Fruit fly (Drosophila melanogaster) whole organism, embryonic: ENCODE measurements around the gene cl.

ENCODE experiments used
- BEAF-32 ChIP-seq: fragments of 200-800 bp; sonication (Bioruptor generic); optimal IDR thresholded peaks from 3 replicates; lab custom pipeline; 2017; ENCODE audit warnings: missing biosample characterization, missing genetic modification characterization, mild to moderate bottlenecking, moderate library complexity, missing genetic modification reagents
- Bdp1 ChIP-seq: fragments of 200-800 bp; sonication (Bioruptor generic); optimal IDR thresholded peaks from 3 replicates; lab custom pipeline; 2016; ENCODE audit warnings: missing biosample characterization, missing genetic modification characterization
- Bteb2 ChIP-seq: fragments of 200-800 bp; sonication (Bioruptor generic); optimal IDR thresholded peaks from 2 replicates; lab custom pipeline; 2016; ENCODE audit warnings: missing biosample characterization, missing genetic modification characterization
- CG10209 ChIP-seq: fragments of 200-800 bp; sonication (Bioruptor generic); optimal IDR thresholded peaks from 3 replicates; lab custom pipeline; 2017; ENCODE audit warnings: missing biosample characterization, mild to moderate bottlenecking, missing genetic modification characterization, missing genetic modification reagents
- CG12744 ChIP-seq: fragments of 200-800 bp; sonication (Bioruptor generic); optimal IDR thresholded peaks from 2 replicates; lab custom pipeline; 2016; ENCODE audit warnings: missing biosample characterization, missing genetic modification characterization
- CG13287 ChIP-seq: fragments of 200-800 bp; sonication (Bioruptor generic); IDR thresholded peaks from 2 replicates; pipeline ENCODE4 v1.3.6; 2022; ENCODE audit warnings: missing biosample characterization, missing genetic modification characterization; ENCODE audit not compliant: partially characterized antibody
- CG14014 ChIP-seq: fragments of 200-800 bp; sonication (Bioruptor generic); IDR thresholded peaks from 2 replicates; pipeline ENCODE4 v1.3.6; 2022; ENCODE audit warnings: missing biosample characterization, missing genetic modification characterization
- CG14050 ChIP-seq: fragments of 200-800 bp; sonication (Bioruptor generic); IDR thresholded peaks from 3 replicates; pipeline ENCODE4 v1.3.6; 2022; ENCODE audit warnings: missing biosample characterization, missing genetic modification characterization
- CG14965 ChIP-seq: fragments of 200-800 bp; sonication (Bioruptor generic); optimal IDR thresholded peaks from 2 replicates; lab custom pipeline; 2016; ENCODE audit warnings: missing biosample characterization, missing genetic modification characterization, borderline replicate concordance
- CG1529 ChIP-seq: fragments of 200-800 bp; sonication (Bioruptor generic); optimal IDR thresholded peaks from 3 replicates; lab custom pipeline; 2018; ENCODE audit warnings: missing biosample characterization, missing genetic modification characterization
- CG15514 ChIP-seq: fragments of 200-800 bp; sonication (Bioruptor generic); optimal IDR thresholded peaks from 3 replicates; lab custom pipeline; 2017; ENCODE audit warnings: missing biosample characterization, missing genetic modification characterization, mild to moderate bottlenecking, moderate library complexity, missing genetic modification reagents
- CG17186 ChIP-seq: fragments of 200-800 bp; sonication (Bioruptor generic); optimal IDR thresholded peaks from 3 replicates; lab custom pipeline; 2017; ENCODE audit warnings: missing biosample characterization, missing genetic modification reagents, missing genetic modification characterization
- CG17385 ChIP-seq: fragments of 200-800 bp; sonication (Bioruptor generic); optimal IDR thresholded peaks from 3 replicates; lab custom pipeline; 2018; ENCODE audit warnings: missing biosample characterization, mild to moderate bottlenecking, missing genetic modification characterization
- CG17568 ChIP-seq: fragments of 200-800 bp; sonication (Bioruptor generic); optimal IDR thresholded peaks from 2 replicates; lab custom pipeline; 2018; ENCODE audit warnings: missing biosample characterization, mild to moderate bottlenecking, missing genetic modification characterization, moderate library complexity
- CG2116 ChIP-seq: fragments of 200-800 bp; sonication (Bioruptor generic); optimal IDR thresholded peaks from 3 replicates; lab custom pipeline; 2018; ENCODE audit warnings: missing biosample characterization, mild to moderate bottlenecking, missing genetic modification characterization
- CG32532 ChIP-seq: fragments of 200-800 bp; sonication (Bioruptor generic); IDR thresholded peaks from 2 replicates; pipeline ENCODE4 v1.3.6; 2022; ENCODE audit warnings: missing biosample characterization, missing genetic modification characterization
- CG34376 ChIP-seq: fragments of 200-800 bp; sonication (Bioruptor generic); optimal IDR thresholded peaks from 2 replicates; lab custom pipeline; 2018; ENCODE audit warnings: missing biosample characterization, mild to moderate bottlenecking, missing genetic modification characterization
- CG3847 ChIP-seq: fragments of 200-800 bp; sonication (Bioruptor generic); IDR thresholded peaks from 2 replicates; pipeline ENCODE4 v1.3.6; 2022; ENCODE audit warnings: missing biosample characterization, missing genetic modification characterization
- CG4404 ChIP-seq: fragments of 200-800 bp; sonication (Bioruptor generic); IDR thresholded peaks from 2 replicates; pipeline ENCODE4 v1.3.6; 2022; ENCODE audit warnings: missing biosample characterization, missing genetic modification characterization
- CG6813 ChIP-seq: fragments of 200-800 bp; sonication (Bioruptor generic); optimal IDR thresholded peaks from 2 replicates; lab custom pipeline; 2017; ENCODE audit warnings: missing biosample characterization, missing genetic modification characterization, mild to moderate bottlenecking, moderate library complexity, missing genetic modification reagents
- CG7839 ChIP-seq: fragments of 200-800 bp; sonication (Bioruptor generic); optimal IDR thresholded peaks from 3 replicates; lab custom pipeline; 2018; ENCODE audit warnings: missing biosample characterization, mild to moderate bottlenecking, missing genetic modification characterization, moderate library complexity
- CG7928 ChIP-seq: fragments of 200-800 bp; sonication (Bioruptor generic); optimal IDR thresholded peaks from 2 replicates; lab custom pipeline; 2017; ENCODE audit warnings: missing biosample characterization, mild to moderate bottlenecking, missing genetic modification characterization
- CG7987 ChIP-seq: fragments of 200-800 bp; sonication (Bioruptor generic); optimal IDR thresholded peaks from 2 replicates; lab custom pipeline; 2018; ENCODE audit warnings: missing biosample characterization, mild to moderate bottlenecking, missing genetic modification characterization, moderate library complexity
- CG8281 ChIP-seq: fragments of 200-800 bp; sonication (Bioruptor generic); optimal IDR thresholded peaks from 2 replicates; lab custom pipeline; 2018; ENCODE audit warnings: missing biosample characterization, mild to moderate bottlenecking, missing genetic modification characterization, moderate library complexity
- CG8765 ChIP-seq: fragments of 200-800 bp; sonication (Bioruptor generic); IDR thresholded peaks from 2 replicates; pipeline ENCODE4 v1.3.6; 2022; ENCODE audit warnings: missing biosample characterization, missing genetic modification characterization
- CG9932 ChIP-seq: fragments of 200-800 bp; sonication (Bioruptor generic); IDR thresholded peaks from 2 replicates; pipeline ENCODE4 v1.3.6; 2022; ENCODE audit warnings: missing biosample characterization, missing genetic modification characterization
- Dip3 ChIP-seq: fragments of 200-800 bp; sonication (Bioruptor generic); optimal IDR thresholded peaks from 3 replicates; lab custom pipeline; 2016; ENCODE audit warnings: missing biosample characterization, missing genetic modification characterization
- Dref ChIP-seq: fragments of 200-800 bp; sonication (Bioruptor generic); IDR thresholded peaks from 2 replicates; pipeline ENCODE4 v1.3.6; 2022; ENCODE audit warnings: missing biosample characterization, missing genetic modification characterization
- Drgx ChIP-seq: fragments of 200-800 bp; sonication (Bioruptor generic); IDR thresholded peaks from 2 replicates; pipeline ENCODE4 v1.3.6; 2022; ENCODE audit warnings: missing biosample characterization, missing genetic modification characterization
- H2.0 ChIP-seq: fragments of 200-800 bp; sonication (Bioruptor generic); IDR thresholded peaks from 2 replicates; pipeline ENCODE4 v1.3.6; 2022; ENCODE audit warnings: missing biosample characterization, missing genetic modification characterization
- Mad ChIP-seq: fragments of 200-800 bp; sonication (Bioruptor generic); optimal IDR thresholded peaks from 2 replicates; lab custom pipeline; 2016; ENCODE audit warnings: missing biosample characterization, missing genetic modification characterization
- Max ChIP-seq: fragments of 200-800 bp; sonication (Bioruptor generic); optimal IDR thresholded peaks from 2 replicates; lab custom pipeline; 2016; ENCODE audit warnings: missing biosample characterization, mild to moderate bottlenecking, missing genetic modification characterization
- Sry-δ ChIP-seq: fragments of 200-800 bp; sonication (Bioruptor generic); optimal IDR thresholded peaks from 2 replicates; lab custom pipeline; 2016; ENCODE audit warnings: missing biosample characterization, missing genetic modification characterization
- Usf ChIP-seq: fragments of 200-800 bp; sonication (Bioruptor generic); optimal IDR thresholded peaks from 2 replicates; lab custom pipeline; 2017; ENCODE audit warnings: missing genotype, missing biosample characterization, missing genetic modification characterization
- ab ChIP-seq: fragments of 200-800 bp; sonication (Bioruptor generic); optimal IDR thresholded peaks from 2 replicates; lab custom pipeline; 2016; ENCODE audit warnings: missing biosample characterization, missing genetic modification characterization
- br ChIP-seq: fragments of >200 bp; optimal IDR thresholded peaks from 2 replicates; lab custom pipeline; 2017
- crc ChIP-seq: fragments of 200-800 bp; sonication (Bioruptor generic); optimal IDR thresholded peaks from 2 replicates; lab custom pipeline; 2016; ENCODE audit warnings: missing biosample characterization, missing genetic modification characterization
- disco-r ChIP-seq: fragments of 200-800 bp; sonication (Bioruptor generic); optimal IDR thresholded peaks from 2 replicates; lab custom pipeline; 2016; ENCODE audit warnings: missing biosample characterization, missing genetic modification characterization
- ftz-f1 ChIP-seq: fragments of 200-800 bp; sonication (Bioruptor generic); optimal IDR thresholded peaks from 2 replicates; lab custom pipeline; 2016; ENCODE audit warnings: missing biosample characterization, missing genetic modification characterization
- hth ChIP-seq: fragments of >200 bp; optimal IDR thresholded peaks from 2 replicates; lab custom pipeline; 2017; ENCODE audit warnings: inconsistent platforms
- insv ChIP-seq, 2 experiments: fragments of 200-800 bp; sonication (Bioruptor generic); optimal IDR thresholded peaks; 3 replicates each; lab custom pipeline; 2016 to 2018; ENCODE audit warnings: missing biosample characterization in 2 of 2, missing genetic modification characterization in 2 of 2
- lilli ChIP-seq: fragments of 200-800 bp; sonication (Bioruptor generic); optimal IDR thresholded peaks from 3 replicates; lab custom pipeline; 2016; ENCODE audit warnings: missing biosample characterization, missing genetic modification characterization
- mam ChIP-seq: fragments of 200-800 bp; sonication (Bioruptor generic); optimal IDR thresholded peaks from 3 replicates; lab custom pipeline; 2016; ENCODE audit warnings: missing biosample characterization, missing genetic modification characterization
- onecut ChIP-seq: fragments of 200-800 bp; sonication (Bioruptor generic); IDR thresholded peaks from 2 replicates; pipeline ENCODE4 v1.3.6; 2022; ENCODE audit warnings: missing biosample characterization, missing genetic modification characterization
- pfk ChIP-seq: fragments of 200-800 bp; sonication (Bioruptor generic); optimal IDR thresholded peaks from 2 replicates; lab custom pipeline; 2018; ENCODE audit warnings: missing biosample characterization, mild to moderate bottlenecking, missing genetic modification characterization, moderate library complexity
- pita ChIP-seq: fragments of 200-800 bp; sonication (Bioruptor generic); optimal IDR thresholded peaks from 2 replicates; lab custom pipeline; 2017; ENCODE audit warnings: missing biosample characterization, mild to moderate bottlenecking, missing genetic modification characterization
- ranshi ChIP-seq: fragments of 200-800 bp; sonication (Bioruptor generic); IDR thresholded peaks from 2 replicates; pipeline ENCODE4 v1.3.6; 2022; ENCODE audit warnings: missing biosample characterization, missing genetic modification characterization
- salm ChIP-seq: fragments of 200-800 bp; sonication (Bioruptor generic); optimal IDR thresholded peaks from 2 replicates; lab custom pipeline; 2018; ENCODE audit warnings: missing biosample characterization, mild to moderate bottlenecking, missing genetic modification characterization
- sd ChIP-seq: fragments of 200-800 bp; sonication (Bioruptor generic); optimal IDR thresholded peaks from 3 replicates; lab custom pipeline; 2018; ENCODE audit warnings: missing biosample characterization, mild to moderate bottlenecking, missing genetic modification characterization, moderate library complexity
- sima ChIP-seq: fragments of 200-800 bp; sonication (Bioruptor generic); optimal IDR thresholded peaks from 2 replicates; lab custom pipeline; 2016; ENCODE audit warnings: missing biosample characterization, missing genetic modification characterization
- slou ChIP-seq: fragments of 200-800 bp; sonication (Bioruptor generic); optimal IDR thresholded peaks from 3 replicates; lab custom pipeline; 2016; ENCODE audit warnings: missing biosample characterization, missing genetic modification characterization
- tio ChIP-seq: fragments of 200-800 bp; sonication (Bioruptor generic); optimal IDR thresholded peaks from 2 replicates; lab custom pipeline; 2017; ENCODE audit warnings: missing biosample characterization, missing genetic modification characterization, inconsistent platforms

The cl gene

DNA sequence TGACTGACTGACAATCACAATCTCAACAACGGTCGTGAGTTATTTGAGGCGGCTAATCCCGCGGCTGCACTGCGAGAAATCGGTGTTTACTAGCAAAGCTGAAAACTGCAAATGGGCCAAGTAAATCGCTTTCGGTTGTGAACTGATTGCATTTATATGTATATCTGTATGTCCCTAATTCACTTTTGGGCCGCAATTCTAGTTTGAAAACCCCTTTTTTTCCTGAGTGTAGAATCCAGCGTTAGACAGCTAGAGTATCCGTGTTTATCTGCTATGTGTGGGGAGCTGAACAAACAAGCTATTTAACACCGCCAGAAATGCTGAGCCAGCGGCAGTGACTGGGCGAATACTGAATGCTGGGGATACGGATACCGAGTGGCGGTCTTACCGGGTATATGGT, 43.2 kb upstream of the cl start (continued):
- TF ChIP-seq lilli (GFP tag; lab: Kevin White, UChicago), result peak; percentile 89
- TF ChIP-seq Bteb2 (GFP tag; lab: Kevin White, UChicago), result peak; percentile 22
- peak; percentile 80 for TF ChIP-seq disco-r (GFP tag; lab: Kevin White, UChicago)
- TF ChIP-seq sima (GFP tag; lab: Kevin White, UChicago), result peak; percentile 34
- TF ChIP-seq CG12744 (GFP tag; lab: Kevin White, UChicago), result peak; percentile 57
- no peak for TF ChIP-seq Dref
- TF ChIP-seq Mad (GFP tag; lab: Kevin White, UChicago), result peak; percentile 37
- TF ChIP-seq CG7928 (GFP tag; lab: Kevin White, UChicago), result no peak
- TF ChIP-seq ab (GFP tag; lab: Kevin White, UChicago), result peak; percentile 82
- TF ChIP-seq H2.0 (GFP tag; lab: Robert Waterston, UW), result peak; percentile 68
- TF ChIP-seq CG17186 (GFP tag; lab: Kevin White, UChicago), result no peak
- TF ChIP-seq ftz-f1, result no peak
- TF ChIP-seq CG14014 (GFP tag; lab: Robert Waterston, UW), result peak; percentile 87
- TF ChIP-seq slou (GFP tag; lab: Kevin White, UChicago), result no peak
- peak; percentile 88 for TF ChIP-seq CG8765 (GFP tag; lab: Robert Waterston, UW)
- peak; percentile 72 for TF ChIP-seq CG17568 (GFP tag; lab: Kevin White, UChicago)
- TF ChIP-seq CG6813 (GFP tag; lab: Kevin White, UChicago), result peak; percentile 59
- TF ChIP-seq CG10209 (GFP tag; lab: Kevin White, UChicago), result peak; percentile 76
- TF ChIP-seq CG32532, result no peak; the same call in 1 of the 2 replicates
- peak; percentile 64 for TF ChIP-seq Max
- peak; percentile 80 for TF ChIP-seq CG7839 (tag; lab: Kevin White, UChicago)
- no peak for TF ChIP-seq hth (lab: Kevin White, UChicago)
- TF ChIP-seq pita (GFP tag; lab: Kevin White, UChicago), result no peak
- TF ChIP-seq CG17385 (GFP tag; lab: Kevin White, UChicago), result peak; percentile 75
- TF ChIP-seq insv (GFP tag; optimal IDR thresholded peaks at IDR 0.05; lab: Kevin White, UChicago), result no peak
- TF ChIP-seq pfk (GFP tag; lab: Kevin White, UChicago), result no peak
- peak; percentile 31 for TF ChIP-seq Sry-δ (GFP tag; lab: Kevin White, UChicago)
- peak; percentile 72 for TF ChIP-seq Usf (GFP tag; lab: Kevin White, UChicago)
- TF ChIP-seq CG1529 (GFP tag; lab: Kevin White, UChicago), result peak; percentile 88
- peak; percentile 56 for TF ChIP-seq Dip3 (GFP tag; lab: Kevin White, UChicago)
- peak; percentile 67 for TF ChIP-seq CG9932 (GFP tag; lab: Robert Waterston, UW)
- TF ChIP-seq onecut (GFP tag; lab: Robert Waterston, UW), result peak; percentile 72
- no peak for TF ChIP-seq CG13287 (GFP tag; lab: Robert Waterston, UW)
- peak; percentile 48 for TF ChIP-seq salm (tag; lab: Kevin White, UChicago)
- no peak for TF ChIP-seq BEAF-32 (GFP tag; lab: Kevin White, UChicago)
- TF ChIP-seq CG15514 (GFP tag; lab: Kevin White, UChicago), result no peak
- TF ChIP-seq CG34376 (GFP tag; lab: Kevin White, UChicago), result no peak
- TF ChIP-seq CG7987 (GFP tag; lab: Kevin White, UChicago), result peak; percentile 41
- TF ChIP-seq Bdp1 (GFP tag; lab: Kevin White, UChicago), result peak; percentile 76
- TF ChIP-seq crc, result peak; percentile 82
- TF ChIP-seq br (lab: Kevin White, UChicago), result no peak
- TF ChIP-seq ranshi (GFP tag; lab: Robert Waterston, UW), result peak; percentile 85
- TF ChIP-seq tio (GFP tag; lab: Kevin White, UChicago), result peak; percentile 85
- peak; percentile 44 for TF ChIP-seq sd (tag; lab: Kevin White, UChicago)
- peak; percentile 25 for TF ChIP-seq CG8281 (tag; lab: Kevin White, UChicago)
- peak; percentile 91 for TF ChIP-seq CG4404 (GFP tag; lab: Robert Waterston, UW)
- peak; percentile 37 for TF ChIP-seq CG14965
- peak; percentile 53 for TF ChIP-seq CG14050 (GFP tag; lab: Robert Waterston, UW)
- peak; percentile 85 for TF ChIP-seq mam (GFP tag; lab: Kevin White, UChicago)
- peak; percentile 76 for TF ChIP-seq CG3847
- TF ChIP-seq Drgx (GFP tag; lab: Robert Waterston, UW), result peak; percentile 74
- TF ChIP-seq CG2116, result peak; percentile 34
